Fruit fly (Drosophila melanogaster): ENCODE results near the gene Sarm.
A peak's percentile ranks its signal among the peaks of the same experiment; 100 is the strongest.

The Sarm gene

dm6 chr3L:8127712-8128210 lies 64.1 kb downstream of the Sarm start, which contains the start of the genes Cds and Uba2 (continued):
- TF ChIP-seq CG12219 (GFP tag; optimal IDR thresholded peaks at IDR 0.05) (peak; percentile 71), CG6854 (GFP tag; optimal IDR thresholded peaks at IDR 0.05) (peak; percentile 64), Dref (GFP tag; IDR thresholded peaks at IDR 0.05) (peak; percentile 43; the same call in 1 of the 2 replicates), ssp (GFP tag; IDR thresholded peaks at IDR 0.05) (peak; percentile 84), gro (GFP tag; optimal IDR thresholded peaks at IDR 0.05) (peak; percentile 81), Hmr (GFP tag; optimal IDR thresholded peaks at IDR 0.05) (no peak), Bgb (GFP tag; IDR thresholded peaks at IDR 0.05; ENCODE audit: partially characterized antibody) (peak; percentile 37; the same call in 1 of the 2 replicates), CG1832 (GFP tag; optimal IDR thresholded peaks at IDR 0.05) (no peak), gcm2 (GFP tag; optimal IDR thresholded peaks at IDR 0.05) (peak; percentile 50), CG2129 (GFP tag; IDR thresholded peaks at IDR 0.05; ENCODE audit: partially characterized antibody) (no peak), Nf-YC (tag; optimal IDR thresholded peaks at IDR 0.05) (peak; percentile 88), ap (GFP tag; IDR thresholded peaks at IDR 0.05) (peak; percentile 77), CG11504 (tag; optimal IDR thresholded peaks at IDR 0.05) (no peak), tap (tag; optimal IDR thresholded peaks at IDR 0.05) (peak; percentile 89), vnd (GFP tag; IDR thresholded peaks at IDR 0.05; ENCODE audit: partially characterized antibody) (no peak), CG17829 (tag; optimal IDR thresholded peaks at IDR 0.05) (peak; percentile 94), mam (GFP tag; optimal IDR thresholded peaks at IDR 0.05) (peak; percentile 88), CG6654 (GFP tag; optimal IDR thresholded peaks at IDR 0.05) (peak; percentile 74), Hsf (GFP tag; optimal IDR thresholded peaks at IDR 0.05) (peak; percentile 87), eve (GFP tag; optimal IDR thresholded peaks at IDR 0.05) (no peak), CG8924 (tag; optimal IDR thresholded peaks at IDR 0.05) (peak; percentile 92), tx (GFP tag; optimal IDR thresholded peaks at IDR 0.05) (peak; percentile 72), CG2875 (GFP tag; optimal IDR thresholded peaks at IDR 0.05) (peak; percentile 80), crp (GFP tag; optimal IDR thresholded peaks at IDR 0.05) (peak in 1 of 2 experiments; percentile 63), MBD-R2 (GFP tag; IDR thresholded peaks at IDR 0.05) (peak; percentile 97), D (optimal IDR thresholded peaks at IDR 0.05) (no peak), D (GFP tag; optimal IDR thresholded peaks at IDR 0.05) (peak; percentile 76), CHES-1-like (GFP tag; optimal IDR thresholded peaks at IDR 0.05) (peak; percentile 74), pum (GFP tag; optimal IDR thresholded peaks at IDR 0.05) (peak; percentile 75), dati (GFP tag; IDR thresholded peaks at IDR 0.05) (peak; percentile 59), pfk (GFP tag; optimal IDR thresholded peaks at IDR 0.05) (peak; percentile 65), emc (GFP tag; optimal IDR thresholded peaks at IDR 0.05) (peak; percentile 53), CG10209 (GFP tag; optimal IDR thresholded peaks at IDR 0.05) (peak; percentile 95), grau (tag; optimal IDR thresholded peaks at IDR 0.05) (peak; percentile 94), Mrtf (GFP tag; IDR thresholded peaks at IDR 0.05) (peak; percentile 79), D19A (tag; optimal IDR thresholded peaks at IDR 0.05) (no peak), vvl (GFP tag; IDR thresholded peaks at IDR 0.05) (peak; percentile 90), dimm (GFP tag; IDR thresholded peaks at IDR 0.05) (peak; percentile 63), NC2β (GFP tag; optimal IDR thresholded peaks at IDR 0.05) (peak; percentile 53), NC2α (GFP tag; optimal IDR thresholded peaks at IDR 0.05) (no peak), ttk (GFP tag; IDR thresholded peaks at IDR 0.05) (peak; percentile 87), CG6272 (GFP tag; IDR thresholded peaks at IDR 0.05) (peak; percentile 92), Elba2 (GFP tag; optimal IDR thresholded peaks at IDR 0.05) (peak; percentile 85), lola (GFP tag; optimal IDR thresholded peaks at IDR 0.05) (peak in 1 of 3 experiments; percentile 88), CG11247 (GFP tag; IDR thresholded peaks at IDR 0.05) (peak; percentile 92), CG10366 (GFP tag; IDR thresholded peaks at IDR 0.05) (peak; percentile 85), Hr78 (GFP tag; optimal IDR thresholded peaks at IDR 0.05) (peak in 1 of 2 experiments; percentile 51), HLH3B (GFP tag; IDR thresholded peaks at IDR 0.05) (peak; percentile 86), her (GFP tag; optimal IDR thresholded peaks at IDR 0.05) (peak; percentile 63), nmo (GFP tag; optimal IDR thresholded peaks at IDR 0.05) (peak; percentile 94), h (optimal IDR thresholded peaks at IDR 0.05) (no peak)

Data from whole organism, embryonic.